Fruit fly (Drosophila melanogaster) S2 (cell line): ENCODE results near the gene CG1288.

Experiments used
- CG8478 ChIP-seq: fragments of >200 bp; optimal IDR thresholded peaks from 2 replicates; lab custom pipeline; 2018
- CTCF ChIP-seq, 2 experiments: fragments of >200 bp; optimal IDR thresholded peaks; 2 replicates each; lab custom pipeline; 2018

DNA sequence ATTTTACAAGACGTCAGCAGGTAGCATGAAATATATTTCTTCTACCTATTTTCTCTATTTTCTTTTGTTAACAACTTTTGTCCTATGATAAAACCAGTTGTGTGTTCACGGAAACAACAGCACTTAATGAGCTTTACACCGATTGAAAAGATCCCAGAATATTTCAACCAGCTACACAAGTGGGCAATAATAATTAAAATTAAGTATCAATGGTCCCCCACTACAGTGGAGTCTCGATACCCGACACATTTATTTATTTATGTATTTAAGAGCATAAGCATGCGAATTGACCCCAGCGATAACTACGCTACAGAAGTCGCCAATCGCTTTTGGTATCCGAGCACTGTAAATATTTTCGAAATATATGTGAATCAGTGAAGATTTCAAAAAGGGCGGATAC lies 19.5 kb downstream of the CG1288 start:
- TF ChIP-seq CG8478 (lab: Kevin White, UChicago) (no peak), CTCF (optimal IDR thresholded peaks at IDR 0.05; lab: Kevin White, UChicago) (no peak)
